1 fruit fly cellular context compared by ENCODE assay signal in the genomic region with DNA sequence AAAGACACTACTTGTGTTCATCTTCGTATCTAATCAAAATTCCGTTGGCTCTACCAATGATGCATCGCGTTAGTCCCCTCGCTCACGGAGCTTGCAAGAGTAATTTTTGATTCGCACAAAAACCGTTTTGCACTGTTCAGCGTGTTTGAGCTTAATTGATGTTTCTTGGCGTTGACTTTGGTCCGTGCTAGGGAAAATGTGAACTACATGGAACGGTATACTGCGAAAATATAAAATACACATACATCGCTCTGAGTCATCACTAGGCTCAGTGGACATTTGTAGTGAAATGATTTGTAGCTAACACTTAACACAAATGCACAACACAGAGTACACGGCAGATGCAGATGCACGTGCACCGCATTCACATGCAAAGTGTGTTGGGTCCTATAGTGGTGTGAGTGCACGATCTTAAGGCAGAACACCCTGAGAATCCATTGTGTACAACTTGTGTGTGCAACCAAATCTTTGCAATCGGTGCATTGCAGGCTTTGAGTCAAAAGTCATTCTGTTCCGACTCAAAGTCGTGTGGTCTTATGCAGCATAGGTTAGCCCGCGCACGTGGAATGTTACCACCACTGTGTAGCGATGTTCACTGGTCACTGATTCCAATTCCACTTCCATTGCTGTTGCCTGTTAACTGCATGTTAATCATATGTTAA.
TF ChIP-seq lines count a peak whose summit lies in the region.

A gene (minus strand): TSS at position 604 of the 662 bp plus-strand sequence.

TF ChIP-seq in whole organism, embryonic, 481 proteins besides CTCF, POLR2A, EP300 and RAD21 (continued from another document):
- TF ChIP-seq Scr (GFP tag; IDR thresholded peaks at IDR 0.05; lab: Robert Waterston, UW; ENCODE audit: partially characterized antibody) = peak; percentile 10; the same call in 1 of the 2 replicates
- TF ChIP-seq CG2889 (GFP tag; IDR thresholded peaks at IDR 0.05; lab: Robert Waterston, UW) = no peak
- peak; percentile 54 for TF ChIP-seq pfk (GFP tag; optimal IDR thresholded peaks at IDR 0.05; lab: Kevin White, UChicago)
- no peak for TF ChIP-seq CG10979 (tag; optimal IDR thresholded peaks at IDR 0.05; lab: Kevin White, UChicago)
- TF ChIP-seq H2.0 (GFP tag; IDR thresholded peaks at IDR 0.05; lab: Robert Waterston, UW) = no peak
- peak; percentile 32 for TF ChIP-seq fd102C (GFP tag; optimal IDR thresholded peaks at IDR 0.05; lab: Kevin White, UChicago)
- peak; percentile 82 for TF ChIP-seq dm (GFP tag; optimal IDR thresholded peaks at IDR 0.05; lab: Kevin White, UChicago)
- TF ChIP-seq mld (GFP tag; IDR thresholded peaks at IDR 0.05; lab: Robert Waterston, UW; ENCODE audit: partially characterized antibody) = peak; percentile 55; the same call in 1 of the 3 replicates
- no peak for TF ChIP-seq exex (tag; optimal IDR thresholded peaks at IDR 0.05; lab: Kevin White, UChicago)
- TF ChIP-seq CG16813 (GFP tag; IDR thresholded peaks at IDR 0.05; lab: Robert Waterston, UW; ENCODE audit: partially characterized antibody) = no peak
- TF ChIP-seq jing (GFP tag; optimal IDR thresholded peaks at IDR 0.05; lab: Kevin White, UChicago) = peak; percentile 7
- TF ChIP-seq z (GFP tag; IDR thresholded peaks at IDR 0.05; lab: Robert Waterston, UW) = peak; percentile 92
- TF ChIP-seq insv (GFP tag; optimal IDR thresholded peaks at IDR 0.05; lab: Kevin White, UChicago) = peak in 1 of 2 experiments; percentile 1
- no peak for TF ChIP-seq vfl (GFP tag; optimal IDR thresholded peaks at IDR 0.05; lab: Kevin White, UChicago)
- TF ChIP-seq hb (GFP tag; IDR thresholded peaks at IDR 0.05; lab: Robert Waterston, UW; ENCODE audit: partially characterized antibody) = no peak
- TF ChIP-seq wek (GFP tag; optimal IDR thresholded peaks at IDR 0.05; lab: Kevin White, UChicago) = no peak
- TF ChIP-seq eve (GFP tag; optimal IDR thresholded peaks at IDR 0.05; lab: Kevin White, UChicago) = peak in 1 of 2 experiments; percentile 54
- peak; percentile 65 for TF ChIP-seq CG3995 (GFP tag; optimal IDR thresholded peaks at IDR 0.05; lab: Kevin White, UChicago)
- TF ChIP-seq CG18476 (GFP tag; optimal IDR thresholded peaks at IDR 0.05; lab: Kevin White, UChicago) = no peak
- TF ChIP-seq amos (GFP tag; IDR thresholded peaks at IDR 0.05; lab: Robert Waterston, UW; ENCODE audit: partially characterized antibody) = peak; percentile 21; the same call in 1 of the 2 replicates
- TF ChIP-seq CoRest (tag; optimal IDR thresholded peaks at IDR 0.05; lab: Kevin White, UChicago) = no peak
- TF ChIP-seq HLHmδ (GFP tag; optimal IDR thresholded peaks at IDR 0.05; lab: Kevin White, UChicago) = peak; percentile 48
- no peak for TF ChIP-seq Myb (GFP tag; optimal IDR thresholded peaks at IDR 0.05; lab: Kevin White, UChicago)
- TF ChIP-seq Opbp (GFP tag; IDR thresholded peaks at IDR 0.05; lab: Robert Waterston, UW; ENCODE audit: partially characterized antibody) = peak; percentile 39; the same call in 1 of the 3 replicates
- no peak for TF ChIP-seq hth (optimal IDR thresholded peaks at IDR 0.05; lab: Kevin White, UChicago)
- peak; percentile 59; the same call in 1 of the 2 replicates for TF ChIP-seq bbx (GFP tag; IDR thresholded peaks at IDR 0.05; lab: Robert Waterston, UW; ENCODE audit: partially characterized antibody)
- 0 out of 3 replicates have a peak, but pooled peaks have one; percentile 22 for TF ChIP-seq HLH4C (GFP tag; IDR thresholded peaks at IDR 0.05; lab: Robert Waterston, UW; ENCODE audit: partially characterized antibody)
- no peak for TF ChIP-seq CG8290 (GFP tag; optimal IDR thresholded peaks at IDR 0.05; lab: Kevin White, UChicago)
- TF ChIP-seq CG8290 (tag; optimal IDR thresholded peaks at IDR 0.05; lab: Kevin White, UChicago) = peak in 1 of 2 experiments; percentile 8
- TF ChIP-seq lab (GFP tag; optimal IDR thresholded peaks at IDR 0.05; lab: Kevin White, UChicago) = no peak
- TF ChIP-seq pros (GFP tag; optimal IDR thresholded peaks at IDR 0.05; lab: Kevin White, UChicago) = peak; percentile 50
- TF ChIP-seq CG2199 (GFP tag; IDR thresholded peaks at IDR 0.05; lab: Robert Waterston, UW) = peak; percentile 93
- TF ChIP-seq CG14050 (GFP tag; IDR thresholded peaks at IDR 0.05; lab: Robert Waterston, UW) = no peak
- TF ChIP-seq sna (GFP tag; IDR thresholded peaks at IDR 0.05; lab: Robert Waterston, UW; ENCODE audit: partially characterized antibody) = 0 out of 2 replicates have a peak, but pooled peaks have one; percentile 20
- TF ChIP-seq pita (GFP tag; optimal IDR thresholded peaks at IDR 0.05; lab: Kevin White, UChicago) = no peak
- peak; percentile 2 for TF ChIP-seq CG33557 (GFP tag; optimal IDR thresholded peaks at IDR 0.05; lab: Kevin White, UChicago)
- TF ChIP-seq chm (GFP tag; IDR thresholded peaks at IDR 0.05; lab: Robert Waterston, UW) = peak; percentile 67
- TF ChIP-seq CG34224 (GFP tag; IDR thresholded peaks at IDR 0.05; lab: Robert Waterston, UW; ENCODE audit: partially characterized antibody) = peak; percentile 45; the same call in 1 of the 3 replicates
- TF ChIP-seq E2f2 (GFP tag; IDR thresholded peaks at IDR 0.05; lab: Robert Waterston, UW) = no peak
- TF ChIP-seq CG30020 (tag; optimal IDR thresholded peaks at IDR 0.05; lab: Kevin White, UChicago) = no peak
- TF ChIP-seq vnd (GFP tag; IDR thresholded peaks at IDR 0.05; lab: Robert Waterston, UW; ENCODE audit: partially characterized antibody) = peak; percentile 30; the same call in 1 of the 3 replicates
- peak; percentile 44 for TF ChIP-seq CG15479 (GFP tag; optimal IDR thresholded peaks at IDR 0.05; lab: Kevin White, UChicago)
- TF ChIP-seq Spps (tag; optimal IDR thresholded peaks at IDR 0.05; lab: Kevin White, UChicago) = no peak
- TF ChIP-seq CG5180 (GFP tag; optimal IDR thresholded peaks at IDR 0.05; lab: Kevin White, UChicago) = peak; percentile 86
- no peak for TF ChIP-seq sqz (GFP tag; optimal IDR thresholded peaks at IDR 0.05; lab: Kevin White, UChicago)
